Worm (Caenorhabditis elegans) whole organism, late embryonic: Measurements from ENCODE around the gene nhr-79.

Experiments used
- C08G9.2 ChIP-seq: sonication (generic microtip); optimal IDR thresholded peaks from 2 replicates; lab custom pipeline; 2016; ENCODE audit warnings: mild to moderate bottlenecking, missing genetic modification characterization, moderate library complexity, missing compliant biosample characterization
- C38D4.7 ChIP-seq: fragments of 200-800 bp; sonication (Bioruptor generic); optimal IDR thresholded peaks from 2 replicates; lab custom pipeline; 2018; ENCODE audit warnings: mild to moderate bottlenecking, missing genetic modification characterization, moderate library complexity, missing compliant biosample characterization
- F13H6.1 ChIP-seq: sonication (generic microtip); optimal IDR thresholded peaks from 2 replicates; lab custom pipeline; 2016; ENCODE audit warnings: missing genetic modification characterization, missing compliant biosample characterization
- T23F11.4 ChIP-seq: fragments of 200-800 bp; sonication (Bioruptor generic); optimal IDR thresholded peaks from 2 replicates; lab custom pipeline; 2018; ENCODE audit warnings: mild to moderate bottlenecking, missing genetic modification characterization, missing compliant biosample characterization
- Y22D7AL.16 ChIP-seq: sonication (generic microtip); optimal IDR thresholded peaks from 2 replicates; lab custom pipeline; 2016; ENCODE audit warnings: missing genetic modification characterization, missing compliant biosample characterization
- ahr-1 ChIP-seq: sonication (generic microtip); optimal IDR thresholded peaks from 2 replicates; lab custom pipeline; 2016; ENCODE audit warnings: missing genetic modification characterization, missing compliant biosample characterization
- ama-1 ChIP-seq: fragments of 150-350 bp; optimal IDR thresholded peaks from 2 replicates; lab custom pipeline; 2014
- ceh-18 ChIP-seq: sonication (generic microtip); optimal IDR thresholded peaks from 2 replicates; lab custom pipeline; 2016; ENCODE audit warnings: missing genetic modification characterization, missing compliant biosample characterization
- ceh-19 ChIP-seq: fragments of 200-800 bp; sonication (Bioruptor generic); optimal IDR thresholded peaks from 2 replicates; lab custom pipeline; 2018; ENCODE audit warnings: mild to moderate bottlenecking, missing genetic modification characterization, missing compliant biosample characterization
- ceh-2 ChIP-seq: sonication (generic microtip); optimal IDR thresholded peaks from 2 replicates; lab custom pipeline; 2016; ENCODE audit warnings: missing genotype, missing genetic modification characterization, missing compliant biosample characterization
- ceh-30 ChIP-seq: fragments of 150-350 bp; optimal IDR thresholded peaks from 2 replicates; lab custom pipeline; 2014; ENCODE audit warnings: missing biosample characterization, missing genetic modification characterization
- ceh-31 ChIP-seq: sonication (generic microtip); optimal IDR thresholded peaks from 2 replicates; lab custom pipeline; 2016; ENCODE audit warnings: missing genetic modification characterization, missing compliant biosample characterization
- ceh-45 ChIP-seq: fragments of 200-800 bp; sonication (Bioruptor generic); IDR thresholded peaks from 2 replicates; pipeline ENCODE4 v1.3.6; 2022; ENCODE audit warnings: missing genetic modification reagents, missing genetic modification characterization, missing compliant biosample characterization
- ceh-6 ChIP-seq: fragments of 200-800 bp; sonication (Bioruptor generic); optimal IDR thresholded peaks from 2 replicates; lab custom pipeline; 2018; ENCODE audit warnings: mild to moderate bottlenecking, missing genetic modification characterization, missing compliant biosample characterization
- ceh-9 ChIP-seq: sonication (generic microtip); optimal IDR thresholded peaks from 2 replicates; lab custom pipeline; 2016; ENCODE audit warnings: mild to moderate bottlenecking, missing genetic modification characterization, inconsistent platforms, missing compliant biosample characterization
- dve-1 ChIP-seq: sonication (generic microtip); optimal IDR thresholded peaks from 2 replicates; lab custom pipeline; 2017; ENCODE audit warnings: antibody characterized with exemption, mild to moderate bottlenecking, missing genetic modification characterization, missing compliant biosample characterization
- elt-2 ChIP-seq: sonication (generic microtip); optimal IDR thresholded peaks from 2 replicates; lab custom pipeline; 2016; ENCODE audit warnings: missing genetic modification reagents, missing genetic modification characterization, missing compliant biosample characterization
- elt-4 ChIP-seq: sonication (generic microtip); optimal IDR thresholded peaks from 2 replicates; lab custom pipeline; 2016; ENCODE audit warnings: missing genetic modification characterization, missing compliant biosample characterization
- ets-4 ChIP-seq: sonication (generic microtip); optimal IDR thresholded peaks from 2 replicates; lab custom pipeline; 2016; ENCODE audit warnings: missing genetic modification characterization, missing compliant biosample characterization
- eyg-1 ChIP-seq: sonication (generic microtip); optimal IDR thresholded peaks from 2 replicates; lab custom pipeline; 2016; ENCODE audit warnings: missing genotype, missing genetic modification characterization, missing compliant biosample characterization
- fax-1 ChIP-seq: sonication (generic microtip); optimal IDR thresholded peaks from 2 replicates; lab custom pipeline; 2016; ENCODE audit warnings: missing genotype, missing genetic modification characterization, missing compliant biosample characterization
- gmeb-2 ChIP-seq: sonication (generic microtip); optimal IDR thresholded peaks from 2 replicates; lab custom pipeline; 2016; ENCODE audit warnings: missing genetic modification characterization, inconsistent platforms, missing compliant biosample characterization
- hlh-6 ChIP-seq: sonication (generic microtip); optimal IDR thresholded peaks from 2 replicates; lab custom pipeline; 2016; ENCODE audit warnings: missing genotype, missing genetic modification characterization, missing compliant biosample characterization
- hlh-8 ChIP-seq: sonication (generic microtip); optimal IDR thresholded peaks from 2 replicates; lab custom pipeline; 2016; ENCODE audit warnings: missing genotype, missing genetic modification characterization, missing compliant biosample characterization
- mec-3 ChIP-seq: sonication (generic microtip); optimal IDR thresholded peaks from 2 replicates; lab custom pipeline; 2016; ENCODE audit warnings: borderline replicate concordance, missing genetic modification characterization, missing compliant biosample characterization
- nhr-11 ChIP-seq: fragments of 150-350 bp; optimal IDR thresholded peaks from 2 replicates; lab custom pipeline; 2014; ENCODE audit warnings: missing biosample characterization, missing genetic modification characterization
- nhr-232 ChIP-seq: sonication (generic microtip); optimal IDR thresholded peaks from 2 replicates; lab custom pipeline; 2016; ENCODE audit warnings: missing genetic modification characterization, missing compliant biosample characterization
- npax-4 ChIP-seq: sonication (generic microtip); optimal IDR thresholded peaks from 2 replicates; lab custom pipeline; 2016; ENCODE audit warnings: missing genetic modification characterization, missing compliant biosample characterization
- pax-1 ChIP-seq: fragments of 150-350 bp; optimal IDR thresholded peaks from 2 replicates; lab custom pipeline; 2014; ENCODE audit warnings: missing biosample characterization, missing genetic modification characterization
- pha-2 ChIP-seq: sonication (generic microtip); optimal IDR thresholded peaks from 2 replicates; lab custom pipeline; 2017; ENCODE audit warnings: mild to moderate bottlenecking, missing genetic modification characterization, missing compliant biosample characterization
- pha-4 ChIP-seq: fragments of 150-350 bp; optimal IDR thresholded peaks from 2 replicates; lab custom pipeline; 2018; ENCODE audit warnings: missing biosample characterization, missing genetic modification reagents, missing genetic modification characterization
- ref-2 ChIP-seq: sonication (generic microtip); optimal IDR thresholded peaks from 2 replicates; lab custom pipeline; 2016; ENCODE audit warnings: missing genetic modification characterization, missing compliant biosample characterization
- rnt-1 ChIP-seq: sonication (generic microtip); optimal IDR thresholded peaks from 2 replicates; lab custom pipeline; 2016; ENCODE audit warnings: missing genetic modification characterization, missing compliant biosample characterization
- sox-4 ChIP-seq: sonication (generic microtip); optimal IDR thresholded peaks from 2 replicates; lab custom pipeline; 2017; ENCODE audit warnings: mild to moderate bottlenecking, missing genetic modification characterization, inconsistent platforms, missing compliant biosample characterization
- tbx-2 ChIP-seq: sonication (generic microtip); optimal IDR thresholded peaks from 2 replicates; lab custom pipeline; 2016; ENCODE audit warnings: missing genetic modification characterization, missing compliant biosample characterization
- tbx-7 ChIP-seq: sonication (generic microtip); optimal IDR thresholded peaks from 2 replicates; lab custom pipeline; 2016; ENCODE audit warnings: missing genotype, missing genetic modification characterization, missing compliant biosample characterization
- unc-3 ChIP-seq, 2 experiments: fragments of 200-800 bp in 1 of 2; sonication (Bioruptor generic) in 1 of 2; sonication (generic microtip) in 1 of 2; conservative IDR thresholded peaks in 1 of 2; optimal IDR thresholded peaks in 1 of 2; 2 replicates each; pipeline versions ENCODE4 v1.3.6 to Lab custom; 2016 to 2022; ENCODE audit warnings: missing compliant biosample characterization in 2 of 2, missing genetic modification characterization in 2 of 2, missing genetic modification reagents in 1 of 2
- unc-42 ChIP-seq: sonication (generic microtip); optimal IDR thresholded peaks from 2 replicates; lab custom pipeline; 2016; ENCODE audit warnings: missing genotype, missing genetic modification characterization, missing compliant biosample characterization
- unc-55 ChIP-seq: sonication (generic microtip); optimal IDR thresholded peaks from 2 replicates; lab custom pipeline; 2017; ENCODE audit warnings: missing biosample characterization, missing genetic modification reagents, missing genetic modification characterization

nhr-79 gene

ce11 chrV:19253520-19253919, 41.8 kb upstream of the nhr-79 start, which contains the start of gene F21D9.4:
F21D9.4 (plus strand) TSS chrV:19253820.
- TF ChIP-seq hlh-6 (tag; lab: Kevin White, UChicago) (no peak), ceh-18 (tag; lab: Kevin White, UChicago) (no peak), T23F11.4 (no peak), eyg-1 (tag; lab: Kevin White, UChicago) (no peak), pha-2 (tag; lab: Kevin White, UChicago) (no peak), elt-4 (no peak), ceh-19 (GFP tag; lab: Kevin White, UChicago) (no peak), gmeb-2 (no peak), ama-1 (lab: Kevin White, UChicago) (no peak), ets-4 (no peak), ceh-30 (tag; lab: Kevin White, UChicago) (no peak)

- TF ChIP-seq F13H6.1 (tag; lab: Kevin White, UChicago) (no peak), fax-1 (tag; lab: Kevin White, UChicago) (no peak), ceh-6 (GFP tag; lab: Kevin White, UChicago) (no peak), pax-1 (tag; lab: Kevin White, UChicago) (no peak), ref-2 (tag; lab: Kevin White, UChicago) (no peak), ceh-31 (tag; lab: Kevin White, UChicago) (no peak), pha-2 (tag; lab: Kevin White, UChicago) (no peak), ceh-9 (tag; lab: Kevin White, UChicago) (no peak), hlh-8 (tag; lab: Kevin White, UChicago) (no peak), sox-4 (tag; lab: Kevin White, UChicago) (no peak), nhr-11 (tag; lab: Kevin White, UChicago) (no peak), dve-1 (no peak), tbx-7 (tag; lab: Kevin White, UChicago) (no peak), tbx-2 (tag; lab: Kevin White, UChicago) (no peak), T23F11.4 (no peak), elt-2 (no peak), ahr-1 (tag; lab: Kevin White, UChicago) (no peak), unc-42 (no peak), gmeb-2 (no peak)
- TF ChIP-seq, all 69 proteins: peak for 0
Measured at ce11 chrV:19251844-19252243, 40.1 kb upstream of the nhr-79 start, which contains the start of gene F21D9.11. F21D9.11 (plus strand) TSS chrV:19252144.

- TF ChIP-seq ceh-2 (no peak), ahr-1 (tag; lab: Kevin White, UChicago) (no peak), nhr-232 (tag; lab: Kevin White, UChicago) (no peak), pha-4 (no peak), npax-4 (no peak), unc-55 (GFP tag; lab: Kevin White, UChicago) (no peak), C08G9.2 (tag; lab: Kevin White, UChicago) (no peak), Y22D7AL.16 (no peak), C38D4.7 (GFP tag; lab: Kevin White, UChicago) (no peak), ceh-45 (GFP tag; lab: Robert Waterston, UW) (no peak), unc-3 (GFP tag; conservative IDR thresholded peaks at IDR 0.05; lab: Robert Waterston, UW) (no peak), unc-3 (tag; optimal IDR thresholded peaks at IDR 0.05; lab: Kevin White, UChicago) (no peak), unc-42 (no peak), rnt-1 (no peak), tbx-2 (tag; lab: Kevin White, UChicago) (no peak), ceh-18 (tag; lab: Kevin White, UChicago) (no peak), mec-3 (tag; lab: Kevin White, UChicago) (no peak)
Measured at ce11 chrV:19250983-19251382, 39.3 kb upstream of the nhr-79 start, which contains the start of gene str-81. str-81 (minus strand) TSS chrV:19251083.
